Worm (Caenorhabditis elegans): ENCODE data around the gene T12D8.10.

T12D8.10 gene

ce11 chrIII:13607833-13608232, 34.3 kb downstream of the T12D8.10 start, which contains the start of gene shpk-1:
shpk-1 (plus strand) TSS chrIII:13608020.
- TF ChIP-seq K09A11.1 (tag; optimal IDR thresholded peaks at IDR 0.05; ENCODE audit: insufficient read depth) (no peak), elt-2 (tag; optimal IDR thresholded peaks at IDR 0.05) (peak; percentile 50), C08G9.2 (tag; optimal IDR thresholded peaks at IDR 0.05) (no peak), ref-2 (tag; optimal IDR thresholded peaks at IDR 0.05) (no peak), fkh-10 (GFP tag; optimal IDR thresholded peaks at IDR 0.05) (no peak), tbx-2 (tag; optimal IDR thresholded peaks at IDR 0.05) (no peak), unc-42 (tag; optimal IDR thresholded peaks at IDR 0.05) (no peak), ceh-19 (GFP tag; optimal IDR thresholded peaks at IDR 0.05) (no peak), pat-9 (tag; optimal IDR thresholded peaks at IDR 0.05) (no peak), ceh-2 (tag; optimal IDR thresholded peaks at IDR 0.05) (no peak), gmeb-2 (tag; optimal IDR thresholded peaks at IDR 0.05) (no peak), ceh-24 (tag; optimal IDR thresholded peaks at IDR 0.05) (no peak), dmd-4 (tag; optimal IDR thresholded peaks at IDR 0.05; ENCODE audit: borderline replicate concordance) (no peak), lin-11 (tag; optimal IDR thresholded peaks at IDR 0.05) (no peak), pqm-1 (tag; optimal IDR thresholded peaks at IDR 0.05) (peak; percentile 73), ceh-45 (GFP tag; IDR thresholded peaks at IDR 0.05) (no peak)

- TF ChIP-seq tbx-2 (tag; optimal IDR thresholded peaks at IDR 0.05) (no peak), lim-6 (tag; optimal IDR thresholded peaks at IDR 0.05) (no peak), pax-1 (tag; optimal IDR thresholded peaks at IDR 0.05) (no peak), nfya-1 (tag; optimal IDR thresholded peaks at IDR 0.05) (no peak)
Observed at ce11 chrIII:13606865-13607264, 35.3 kb downstream of the T12D8.10 start.

- TF ChIP-seq dve-1 (tag; optimal IDR thresholded peaks at IDR 0.05) (peak; percentile 33), hlh-15 (tag; optimal IDR thresholded peaks at IDR 0.05) (no peak), elt-2 (tag; optimal IDR thresholded peaks at IDR 0.05) (peak; percentile 68), T23F11.4 (GFP tag; optimal IDR thresholded peaks at IDR 0.05) (no peak), mec-3 (tag; optimal IDR thresholded peaks at IDR 0.05; ENCODE audit: borderline replicate concordance) (no peak)
Observed at ce11 chrIII:13606016-13606530, 36.1 kb downstream of the T12D8.10 start, which contains the start of gene act-5. act-5 (minus strand) TSS chrIII:13606066.

ce11 chrIII:13604834-13605233, 37.3 kb downstream of the T12D8.10 start:
- TF ChIP-seq F13H6.1 (tag; optimal IDR thresholded peaks at IDR 0.05) (no peak), elt-4 (tag; optimal IDR thresholded peaks at IDR 0.05) (peak; percentile 48)

ce11 chrIII:13600254-13600653, 41.9 kb downstream of the T12D8.10 start:
- TF ChIP-seq K09A11.1 (tag; optimal IDR thresholded peaks at IDR 0.05; ENCODE audit: insufficient read depth) (no peak), T23F11.4 (GFP tag; optimal IDR thresholded peaks at IDR 0.05) (no peak), odd-2 (tag; optimal IDR thresholded peaks at IDR 0.05) (no peak), nfya-1 (tag; optimal IDR thresholded peaks at IDR 0.05) (no peak), pha-2 (tag; optimal IDR thresholded peaks at IDR 0.05) (no peak), sox-2 (GFP tag; IDR thresholded peaks at IDR 0.05) (no peak)

All from whole organism, late embryonic.